Fruit fly (Drosophila melanogaster): Measurements from ENCODE around the gene stck.

stck gene

dm6 chr3R:8316344-8317105 is 40.3 kb upstream of the stck start, which contains the start of gene Coq2:
Gene Coq2 (minus strand): TSS chr3R:8316543.
- TF ChIP-seq ovo (GFP tag; optimal IDR thresholded peaks at IDR 0.05): peak; percentile 28
- TF ChIP-seq bab1 (GFP tag; optimal IDR thresholded peaks at IDR 0.05): peak; percentile 61
- no peak for TF ChIP-seq Crg-1 (GFP tag; optimal IDR thresholded peaks at IDR 0.05)
- peak; percentile 99 for TF ChIP-seq pad (GFP tag; optimal IDR thresholded peaks at IDR 0.05)
- TF ChIP-seq tj (GFP tag; optimal IDR thresholded peaks at IDR 0.05): peak; percentile 21

- TF ChIP-seq Hr96 (GFP tag; optimal IDR thresholded peaks at IDR 0.05) (no peak), Clk (GFP tag; optimal IDR thresholded peaks at IDR 0.05) (no peak), Crg-1 (GFP tag; optimal IDR thresholded peaks at IDR 0.05) (no peak), CG5204 (GFP tag; optimal IDR thresholded peaks at IDR 0.05) (no peak), CG1620 (GFP tag; optimal IDR thresholded peaks at IDR 0.05) (no peak), bab1 (GFP tag; optimal IDR thresholded peaks at IDR 0.05) (no peak), tj (GFP tag; optimal IDR thresholded peaks at IDR 0.05) (no peak), CG7101 (tag; optimal IDR thresholded peaks at IDR 0.05) (no peak), pad (GFP tag; optimal IDR thresholded peaks at IDR 0.05) (no peak), ovo (GFP tag; optimal IDR thresholded peaks at IDR 0.05) (no peak), CG12768 (GFP tag; optimal IDR thresholded peaks at IDR 0.05) (no peak), CG7045 (GFP tag; optimal IDR thresholded peaks at IDR 0.05) (no peak)
Observed at dm6 chr3R:8317215-8317614, 39.6 kb upstream of the stck start, which contains the start of gene Ctr1B. Gene Ctr1B (plus strand): TSS chr3R:8317612.

dm6 chr3R:8317709-8318335 is 39.0 kb upstream of the stck start:
- TF ChIP-seq CG33017 (tag; optimal IDR thresholded peaks at IDR 0.05): peak; percentile 60
- peak; percentile 27 for TF ChIP-seq CG7101 (tag; optimal IDR thresholded peaks at IDR 0.05)
- peak; percentile 37 for TF ChIP-seq cic (GFP tag; optimal IDR thresholded peaks at IDR 0.05)
- no peak for TF ChIP-seq CG1620 (GFP tag; optimal IDR thresholded peaks at IDR 0.05)
- TF ChIP-seq CG7045 (GFP tag; optimal IDR thresholded peaks at IDR 0.05): peak; percentile 6
- peak; percentile 29 for TF ChIP-seq CG14711 (tag; optimal IDR thresholded peaks at IDR 0.05)
- no peak for TF ChIP-seq Mnt (GFP tag; optimal IDR thresholded peaks at IDR 0.05)

- no peak for TF ChIP-seq kay (GFP tag; ENCODE audit: borderline replicate concordance)
- TF ChIP-seq CG12768 (GFP tag; optimal IDR thresholded peaks at IDR 0.05): no peak
- TF ChIP-seq CG7045 (GFP tag; optimal IDR thresholded peaks at IDR 0.05): no peak
- TF ChIP-seq tj (GFP tag; optimal IDR thresholded peaks at IDR 0.05): no peak
- no peak for TF ChIP-seq CG1620 (GFP tag; optimal IDR thresholded peaks at IDR 0.05)
- TF ChIP-seq CG5204 (GFP tag; optimal IDR thresholded peaks at IDR 0.05): no peak
- no peak for TF ChIP-seq Crg-1 (GFP tag; optimal IDR thresholded peaks at IDR 0.05)
- TF ChIP-seq CG7101 (tag; optimal IDR thresholded peaks at IDR 0.05): no peak
- no peak for TF ChIP-seq ovo (GFP tag; optimal IDR thresholded peaks at IDR 0.05)
- TF ChIP-seq CG11617 (GFP tag; optimal IDR thresholded peaks at IDR 0.05): no peak
- TF ChIP-seq Mnt (GFP tag; optimal IDR thresholded peaks at IDR 0.05): no peak
- TF ChIP-seq Hr96 (GFP tag; optimal IDR thresholded peaks at IDR 0.05): no peak
- TF ChIP-seq CG14711 (tag; optimal IDR thresholded peaks at IDR 0.05): no peak
- TF ChIP-seq toe (GFP tag; optimal IDR thresholded peaks at IDR 0.05): no peak
- no peak for TF ChIP-seq cnc (optimal IDR thresholded peaks at IDR 0.05)
- TF ChIP-seq Clk (GFP tag; optimal IDR thresholded peaks at IDR 0.05): no peak
Observed at dm6 chr3R:8321447-8321846, 35.3 kb upstream of the stck start, which contains the start of gene Or85a. Gene Or85a (plus strand): TSS chr3R:8321747.

dm6 chr3R:8324016-8324415 is 32.8 kb upstream of the stck start, which contains the start of gene CG7443:
Gene CG7443 (plus strand): TSS chr3R:8324316.
- TF ChIP-seq Clk (GFP tag; optimal IDR thresholded peaks at IDR 0.05) (no peak), CG33017 (tag; optimal IDR thresholded peaks at IDR 0.05) (no peak), CG12768 (GFP tag; optimal IDR thresholded peaks at IDR 0.05) (no peak), Hr96 (GFP tag; optimal IDR thresholded peaks at IDR 0.05) (no peak), kay (GFP tag; ENCODE audit: borderline replicate concordance) (no peak), pad (GFP tag; optimal IDR thresholded peaks at IDR 0.05) (no peak), cic (GFP tag; optimal IDR thresholded peaks at IDR 0.05) (no peak), ovo (GFP tag; optimal IDR thresholded peaks at IDR 0.05) (no peak), Mnt (GFP tag; optimal IDR thresholded peaks at IDR 0.05) (no peak), CG1620 (GFP tag; optimal IDR thresholded peaks at IDR 0.05) (no peak), cnc (optimal IDR thresholded peaks at IDR 0.05) (no peak), toe (GFP tag; optimal IDR thresholded peaks at IDR 0.05) (no peak)

- no peak for TF ChIP-seq CG7101 (tag; optimal IDR thresholded peaks at IDR 0.05)
- no peak for TF ChIP-seq CG7045 (GFP tag; optimal IDR thresholded peaks at IDR 0.05)
- no peak for TF ChIP-seq Clk (GFP tag; optimal IDR thresholded peaks at IDR 0.05)
- TF ChIP-seq CG1620 (GFP tag; optimal IDR thresholded peaks at IDR 0.05): no peak
- no peak for TF ChIP-seq ovo (GFP tag; optimal IDR thresholded peaks at IDR 0.05)
- no peak for TF ChIP-seq Mnt (GFP tag; optimal IDR thresholded peaks at IDR 0.05)
- TF ChIP-seq CG33017 (tag; optimal IDR thresholded peaks at IDR 0.05): no peak
- no peak for TF ChIP-seq CG14711 (tag; optimal IDR thresholded peaks at IDR 0.05)
Observed at dm6 chr3R:8326884-8327283, 29.9 kb upstream of the stck start.

All from whole organism, adult.